Worm (Caenorhabditis elegans) whole organism, L2 larva: Measurements from ENCODE around the gene srz-62.

Source experiments
- aly-2 ChIP-seq: fragments of 150-350 bp; optimal IDR thresholded peaks from 2 replicates; lab custom pipeline; 2014; ENCODE audit warnings: missing biosample characterization, missing genetic modification characterization
- crh-2 ChIP-seq: sonication (generic microtip); optimal IDR thresholded peaks from 2 replicates; lab custom pipeline; 2017; ENCODE audit warnings: missing biosample characterization, missing genetic modification characterization
- mdl-1 ChIP-seq, 2 experiments: fragments of 150-350 bp in 1 of 2; sonication (generic microtip) in 1 of 2; optimal IDR thresholded peaks; 2 replicates each; lab custom pipeline; 2017; ENCODE audit warnings: missing biosample characterization in 2 of 2, missing genetic modification characterization in 2 of 2
- nhr-10 ChIP-seq: sonication (generic microtip); optimal IDR thresholded peaks from 2 replicates; lab custom pipeline; 2017; ENCODE audit warnings: missing biosample characterization, missing genetic modification characterization
- nhr-77 ChIP-seq: fragments of 150-350 bp; optimal IDR thresholded peaks from 2 replicates; lab custom pipeline; 2014; ENCODE audit warnings: missing biosample characterization, missing genetic modification characterization
- snpc-4 ChIP-seq: fragments of 150-350 bp; optimal IDR thresholded peaks from 2 replicates; lab custom pipeline; 2014; ENCODE audit warnings: missing biosample characterization, missing genetic modification characterization
- unc-62 ChIP-seq: fragments of 150-350 bp; optimal IDR thresholded peaks from 2 replicates; lab custom pipeline; 2014; ENCODE audit warnings: missing biosample characterization, missing genetic modification reagents, missing genetic modification characterization
- ztf-11 ChIP-seq: sonication (generic microtip); optimal IDR thresholded peaks from 2 replicates; lab custom pipeline; 2017; ENCODE audit warnings: missing biosample characterization, missing genetic modification characterization

- TF ChIP-seq snpc-4 (tag; lab: Kevin White, UChicago) = no peak
- no peak for TF ChIP-seq crh-2
- no peak for TF ChIP-seq mdl-1 (tag; optimal IDR thresholded peaks at IDR 0.05; lab: Kevin White, UChicago)
- TF ChIP-seq unc-62 (GFP tag; lab: Kevin White, UChicago) = no peak
- no peak for TF ChIP-seq ztf-11 (tag; lab: Kevin White, UChicago)
- TF ChIP-seq nhr-77 (tag; lab: Kevin White, UChicago) = no peak
- TF ChIP-seq nhr-10 (tag; lab: Kevin White, UChicago) = no peak
- no peak for TF ChIP-seq aly-2
These were observed 4.3 kb downstream of the srz-62 start, which contains the start of gene F56D6.21 for ce11 chrIV:3904620-3905019.
